Fruit fly (Drosophila melanogaster) whole organism, prepupa: ENCODE results near the gene Or33a.

ENCODE experiments used
- CG11762 ChIP-seq: fragments of 200-800 bp; sonication (Bioruptor generic); optimal IDR thresholded peaks from 3 replicates; lab custom pipeline; 2016; ENCODE audit warnings: missing biosample characterization, missing genetic modification characterization; ENCODE audit not compliant: insufficient read depth
- Eip75B ChIP-seq: fragments of 200-800 bp; sonication (Bioruptor generic); optimal IDR thresholded peaks from 3 replicates; lab custom pipeline; 2016; ENCODE audit warnings: missing biosample characterization, missing genetic modification characterization
- Sox102F ChIP-seq: fragments of 200-800 bp; sonication (Bioruptor generic); optimal IDR thresholded peaks from 2 replicates; lab custom pipeline; 2016; ENCODE audit warnings: missing biosample characterization, mild to moderate bottlenecking, missing genetic modification characterization
- svp ChIP-seq: fragments of 200-800 bp; sonication (Bioruptor generic); peaks from one replicate; lab custom pipeline; 2016; ENCODE audit warnings: missing biosample characterization, missing genetic modification characterization

DNA sequence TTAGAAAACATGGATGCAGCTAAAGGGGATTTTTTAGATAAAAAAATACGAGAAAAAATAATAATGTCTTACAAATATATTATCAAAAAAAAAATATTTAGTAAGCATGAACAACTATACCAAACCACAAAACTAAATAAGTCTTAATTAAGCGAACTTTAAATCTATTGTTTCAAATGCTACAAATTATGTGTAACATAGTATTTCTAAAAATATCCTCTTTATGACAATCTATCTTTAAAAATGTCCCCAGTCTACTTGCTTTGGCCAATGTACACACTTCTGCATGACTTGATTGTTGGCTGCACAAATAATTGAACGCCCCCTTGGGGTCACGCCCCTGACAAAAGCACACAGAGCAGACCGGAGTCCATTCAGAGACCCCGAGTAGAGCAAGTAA lies 2.7 kb upstream of the Or33a start:
- no peak for TF ChIP-seq svp (GFP tag; lab: Kevin White, UChicago)
- TF ChIP-seq Sox102F (GFP tag; lab: Kevin White, UChicago): no peak
- TF ChIP-seq Eip75B (GFP tag; lab: Kevin White, UChicago): no peak
- TF ChIP-seq CG11762 (GFP tag; lab: Kevin White, UChicago): no peak
